Fruit fly (Drosophila melanogaster): Measurements from ENCODE around the gene CG33640.

DNA sequence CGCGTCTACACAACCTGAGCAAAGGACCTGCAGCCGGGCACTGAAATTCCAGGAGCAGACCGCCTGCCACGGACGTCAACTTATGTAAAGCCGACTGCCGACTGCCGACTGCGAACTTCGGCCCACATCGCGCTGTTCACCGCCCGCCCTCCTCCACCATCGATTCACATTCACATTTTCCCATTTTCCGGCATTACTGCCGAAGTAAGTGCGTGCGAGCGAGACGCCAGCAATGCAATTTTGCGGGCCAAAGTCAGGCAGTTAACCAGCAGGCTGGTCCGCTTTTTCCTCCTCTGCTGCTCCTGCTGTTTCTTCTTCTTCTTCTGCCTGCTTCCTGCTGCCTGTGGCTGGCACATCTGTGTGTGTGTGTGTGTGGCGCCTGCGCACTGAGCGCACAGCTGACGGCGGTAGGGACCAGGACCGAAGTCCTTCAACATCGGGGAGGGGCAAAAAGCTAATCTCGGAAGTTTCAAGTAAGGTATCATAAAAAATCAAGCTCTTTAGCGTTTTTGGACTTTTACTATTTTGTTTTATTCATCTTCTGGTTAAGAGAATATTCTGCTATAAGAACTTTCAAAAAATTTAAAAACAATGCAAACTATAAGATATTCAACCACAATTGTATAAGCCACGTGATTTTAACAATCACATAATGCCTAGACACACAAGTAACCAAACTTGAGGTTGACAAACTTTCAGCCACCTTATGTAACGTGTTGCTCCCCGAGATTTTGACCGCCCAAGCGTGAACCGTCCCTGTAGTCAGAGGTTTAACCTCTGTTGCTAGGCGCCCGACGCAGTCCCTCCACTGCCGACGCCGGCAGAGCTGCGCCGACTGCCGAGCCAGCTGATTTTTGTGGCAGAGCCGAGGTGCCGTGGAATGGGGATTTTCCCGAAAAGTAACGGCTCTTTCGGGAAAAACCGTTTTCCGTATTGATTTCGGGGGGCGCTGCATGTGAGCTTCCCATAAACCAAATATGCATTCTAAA is 20.4 kb downstream of the CG33640 start:
- TF ChIP-seq Sin3A (optimal IDR thresholded peaks at IDR 0.05) (no peak), ttk (optimal IDR thresholded peaks at IDR 0.05) (no peak), Myc (optimal IDR thresholded peaks at IDR 0.05) (no peak), psq (optimal IDR thresholded peaks at IDR 0.05) (no peak)

Measured in Kc167 (cell line).